Worm (Caenorhabditis elegans) whole organism, L1 larva: ENCODE results near the gene hlh-12.

ENCODE experiments used
- C04F5.9 ChIP-seq: sonication (generic microtip); optimal IDR thresholded peaks from 2 replicates; lab custom pipeline; 2016; ENCODE audit warnings: missing genetic modification characterization, missing compliant biosample characterization
- F16B12.6 ChIP-seq: fragments of 150-350 bp; optimal IDR thresholded peaks from 2 replicates; lab custom pipeline; 2014; ENCODE audit warnings: missing biosample characterization, missing genetic modification characterization
- aha-1 ChIP-seq: fragments of 150-350 bp; optimal IDR thresholded peaks from 2 replicates; lab custom pipeline; 2014; ENCODE audit warnings: missing biosample characterization, missing genetic modification characterization
- ceh-8 ChIP-seq: fragments of 200-800 bp; sonication (Bioruptor generic); optimal IDR thresholded peaks from 2 replicates; lab custom pipeline; 2018; ENCODE audit warnings: mild to moderate bottlenecking, missing genetic modification characterization, moderate library complexity, missing compliant biosample characterization
- ceh-82 ChIP-seq, 3 experiments: fragments of 150-350 bp in 1 of 3; sonication (generic microtip) in 2 of 3; optimal IDR thresholded peaks; 2 replicates each; lab custom pipeline; 2014 to 2017; ENCODE audit warnings: missing biosample characterization in 3 of 3, missing genetic modification characterization in 3 of 3
- ceh-88 ChIP-seq: fragments of 200-800 bp; sonication (Bioruptor generic); IDR thresholded peaks from 2 replicates; pipeline ENCODE4 v1.3.6; 2022; ENCODE audit warnings: missing genetic modification characterization, missing compliant biosample characterization
- ceh-90 ChIP-seq: sonication (generic microtip); optimal IDR thresholded peaks from 2 replicates; lab custom pipeline; 2016; ENCODE audit warnings: missing genetic modification characterization, missing compliant biosample characterization
- dsc-1 ChIP-seq: sonication (generic microtip); optimal IDR thresholded peaks from 2 replicates; lab custom pipeline; 2016; ENCODE audit warnings: mild to moderate bottlenecking, missing genetic modification characterization, missing compliant biosample characterization
- efl-1 ChIP-seq, 4 experiments: fragments of 150-350 bp; optimal IDR thresholded peaks in 3 of 4; peaks in 1 of 4; 1 replicate in 1 of 4; 2 replicates in 3 of 4; lab custom pipeline; 2014; ENCODE audit warnings: missing biosample characterization in 2 of 4, missing genetic modification characterization in 2 of 4, missing genetic modification reagents in 2 of 4
- egl-27 ChIP-seq, 2 experiments: fragments of 150-350 bp in 1 of 2; sonication (generic microtip); optimal IDR thresholded peaks; 3 replicates each; lab custom pipeline; 2017 to 2018; ENCODE audit warnings: missing biosample characterization in 2 of 2, missing genetic modification characterization in 2 of 2, missing genetic modification reagents in 2 of 2
- elt-2 ChIP-seq: sonication (generic microtip); optimal IDR thresholded peaks from 2 replicates; lab custom pipeline; 2016; ENCODE audit warnings: missing genetic modification characterization, mild to moderate bottlenecking, inconsistent platforms, missing compliant biosample characterization, missing genetic modification reagents
- ets-5 ChIP-seq: fragments of 200-800 bp; sonication (Bioruptor generic); IDR thresholded peaks from 2 replicates; pipeline ENCODE4 v1.3.6; 2022; ENCODE audit warnings: missing genetic modification characterization, missing compliant biosample characterization
- fos-1 ChIP-seq: fragments of 150-350 bp; optimal IDR thresholded peaks from 2 replicates; lab custom pipeline; 2014; ENCODE audit warnings: missing biosample characterization, missing genetic modification characterization
- hpl-2 ChIP-seq: fragments of 150-350 bp; optimal IDR thresholded peaks from 2 replicates; lab custom pipeline; 2014; ENCODE audit warnings: missing biosample characterization, missing genetic modification reagents, missing genetic modification characterization
- jun-1 ChIP-seq: fragments of 150-350 bp; optimal IDR thresholded peaks from 2 replicates; lab custom pipeline; 2014; ENCODE audit warnings: missing biosample characterization, missing genetic modification reagents, missing genetic modification characterization
- lin-13 ChIP-seq: fragments of 150-350 bp; optimal IDR thresholded peaks from 2 replicates; lab custom pipeline; 2014; ENCODE audit warnings: missing biosample characterization, missing genetic modification reagents, missing genetic modification characterization
- lin-14 ChIP-seq: fragments of 200-800 bp; sonication (Bioruptor generic); optimal IDR thresholded peaks from 2 replicates; lab custom pipeline; 2018; ENCODE audit warnings: mild to moderate bottlenecking, missing genetic modification characterization, moderate library complexity, missing compliant biosample characterization
- lin-15B ChIP-seq: fragments of 150-350 bp; sonication (generic microtip); optimal IDR thresholded peaks from 3 replicates; lab custom pipeline; 2014; ENCODE audit warnings: missing biosample characterization, missing genetic modification characterization
- lin-35 ChIP-seq, 2 experiments: fragments of 150-350 bp; optimal IDR thresholded peaks; 2 replicates each; lab custom pipeline; 2014; ENCODE audit warnings: missing biosample characterization in 2 of 2, missing genetic modification characterization in 2 of 2, missing genetic modification reagents in 2 of 2
- lin-39 ChIP-seq: fragments of 150-350 bp; optimal IDR thresholded peaks from 2 replicates; lab custom pipeline; 2014; ENCODE audit warnings: missing biosample characterization, missing genetic modification reagents, missing genetic modification characterization
- lir-3 ChIP-seq: sonication (generic microtip); optimal IDR thresholded peaks from 2 replicates; lab custom pipeline; 2016; ENCODE audit warnings: mild to moderate bottlenecking, missing genetic modification characterization, moderate library complexity, missing compliant biosample characterization; ENCODE audit not compliant: poor library complexity
- lsy-2 ChIP-seq, 2 experiments: fragments of 150-350 bp; optimal IDR thresholded peaks; 2 replicates each; lab custom pipeline; 2014; ENCODE audit warnings: missing biosample characterization in 2 of 2, missing genetic modification characterization in 2 of 2
- mdl-1 ChIP-seq, 2 experiments: fragments of 150-350 bp; optimal IDR thresholded peaks; 2 replicates each; lab custom pipeline; 2014 to 2017; ENCODE audit warnings: missing biosample characterization in 2 of 2, missing genetic modification characterization in 2 of 2, inconsistent platforms in 1 of 2
- nhr-11 ChIP-seq: fragments of 150-350 bp; optimal IDR thresholded peaks from 2 replicates; lab custom pipeline; 2014; ENCODE audit warnings: missing biosample characterization, missing genetic modification characterization
- nhr-19 ChIP-seq: fragments of 200-800 bp; sonication (Bioruptor generic); conservative IDR thresholded peaks from 2 replicates; pipeline ENCODE4 v1.3.6; 2022; ENCODE audit warnings: missing genetic modification characterization, missing compliant biosample characterization
- nhr-20 ChIP-seq: sonication (generic microtip); optimal IDR thresholded peaks from 2 replicates; lab custom pipeline; 2016; ENCODE audit warnings: mild to moderate bottlenecking, missing genetic modification characterization, missing compliant biosample characterization
- nhr-47 ChIP-seq: sonication (generic microtip); optimal IDR thresholded peaks from 2 replicates; lab custom pipeline; 2016; ENCODE audit warnings: mild to moderate bottlenecking, missing genetic modification characterization, moderate library complexity, missing compliant biosample characterization
- nhr-71 ChIP-seq: sonication (generic microtip); optimal IDR thresholded peaks from 2 replicates; lab custom pipeline; 2016; ENCODE audit warnings: mild to moderate bottlenecking, missing genetic modification characterization, moderate library complexity, missing compliant biosample characterization
- pag-3 ChIP-seq: sonication (generic microtip); optimal IDR thresholded peaks from 2 replicates; lab custom pipeline; 2017; ENCODE audit warnings: missing genetic modification characterization, mild to moderate bottlenecking, missing compliant biosample characterization, antibody characterized with exemption, borderline replicate concordance; ENCODE audit not compliant: insufficient read depth
- pqm-1 ChIP-seq: sonication (generic microtip); optimal IDR thresholded peaks from 3 replicates; lab custom pipeline; 2017; ENCODE audit warnings: missing biosample characterization, missing genetic modification characterization
- rnt-1 ChIP-seq: sonication (generic microtip); optimal IDR thresholded peaks from 2 replicates; lab custom pipeline; 2016; ENCODE audit warnings: mild to moderate bottlenecking, missing genetic modification characterization, moderate library complexity, missing compliant biosample characterization
- snu-23 ChIP-seq: sonication (generic microtip); optimal IDR thresholded peaks from 2 replicates; lab custom pipeline; 2016; ENCODE audit warnings: missing genetic modification characterization, missing compliant biosample characterization
- sox-4 ChIP-seq: sonication (generic microtip); optimal IDR thresholded peaks from 2 replicates; lab custom pipeline; 2016; ENCODE audit warnings: missing genetic modification characterization, missing compliant biosample characterization
- sptf-1 ChIP-seq: fragments of 150-350 bp; optimal IDR thresholded peaks from 2 replicates; lab custom pipeline; 2014; ENCODE audit warnings: missing biosample characterization, missing genetic modification characterization
- swsn-7 ChIP-seq: sonication (generic microtip); optimal IDR thresholded peaks from 2 replicates; lab custom pipeline; 2016; ENCODE audit warnings: missing genetic modification characterization, missing compliant biosample characterization
- zip-4 ChIP-seq: fragments of 200-800 bp; sonication (Bioruptor generic); optimal IDR thresholded peaks from 2 replicates; lab custom pipeline; 2018; ENCODE audit warnings: mild to moderate bottlenecking, missing genetic modification characterization, moderate library complexity, missing compliant biosample characterization
- ztf-4 ChIP-seq: fragments of 150-350 bp; optimal IDR thresholded peaks from 2 replicates; lab custom pipeline; 2014; ENCODE audit warnings: missing biosample characterization, missing genetic modification characterization

The hlh-12 gene

ce11 chrIV:8481308-8481707, 2.1 kb upstream of the hlh-12 start, which contains the start of gene spp-8:
Gene spp-8, plus strand, starts transcription at chrIV:8481664.
- TF ChIP-seq F16B12.6 (no peak), efl-1 (optimal IDR thresholded peaks at IDR 0.05; lab: Kevin White, UChicago) (no peak), efl-1 (GFP tag; optimal IDR thresholded peaks at IDR 0.05 in 1 of 2; lab: Kevin White, UChicago) (peak in 1 of 2 experiments; percentile 45), ceh-90 (tag; lab: Kevin White, UChicago) (no peak), nhr-20 (tag; lab: Kevin White, UChicago) (peak; percentile 48), elt-2 (peak; percentile 96), mdl-1 (tag; optimal IDR thresholded peaks at IDR 0.05; lab: Kevin White, UChicago) (peak in 1 of 2 experiments; percentile 25), ceh-88 (GFP tag; lab: Robert Waterston, UW) (no peak), aha-1 (tag; lab: Kevin White, UChicago) (no peak), lin-35 (GFP tag; optimal IDR thresholded peaks at IDR 0.05; lab: Kevin White, UChicago) (peak in 1 of 2 experiments; percentile 45), dsc-1 (tag; lab: Kevin White, UChicago) (no peak)

ce11 chrIV:8478516-8478915, 730 bp downstream of the hlh-12 start:
- TF ChIP-seq egl-27 (tag; optimal IDR thresholded peaks at IDR 0.05; lab: Kevin White, UChicago) (no peak), nhr-71 (peak; percentile 6)
- TF ChIP-seq, all 84 proteins: peak for 1

ce11 chrIV:8476880-8477279, 2.4 kb downstream of the hlh-12 start, which contains the start of gene spp-10:
Gene spp-10, plus strand, starts transcription at chrIV:8477180.
- TF ChIP-seq lin-13 (no peak), lin-15B (tag; lab: Kevin White, UChicago) (no peak), rnt-1 (peak; percentile 49), lir-3 (tag; lab: Kevin White, UChicago) (no peak), nhr-11 (tag; lab: Kevin White, UChicago) (no peak), fos-1 (no peak)

- TF ChIP-seq ceh-82 (tag; optimal IDR thresholded peaks at IDR 0.05; lab: Kevin White, UChicago), result no peak
- peak; percentile 26 for TF ChIP-seq lin-39 (tag; lab: Kevin White, UChicago)
- no peak for TF ChIP-seq ets-5 (GFP tag; lab: Robert Waterston, UW)
- peak; percentile 50 for TF ChIP-seq nhr-20 (tag; lab: Kevin White, UChicago)
- TF ChIP-seq swsn-7, result peak; percentile 15
- no peak for TF ChIP-seq ceh-90 (tag; lab: Kevin White, UChicago)
- no peak for TF ChIP-seq hpl-2
- TF ChIP-seq lin-13, result no peak
- TF ChIP-seq snu-23, result peak; percentile 36
- no peak for TF ChIP-seq egl-27 (tag; optimal IDR thresholded peaks at IDR 0.05; lab: Kevin White, UChicago)
- no peak for TF ChIP-seq ceh-8 (GFP tag; lab: Kevin White, UChicago)
- peak in 1 of 2 experiments; percentile 20 for TF ChIP-seq efl-1 (optimal IDR thresholded peaks at IDR 0.05; lab: Kevin White, UChicago)
- peak in 1 of 2 experiments; percentile 86 for TF ChIP-seq efl-1 (GFP tag; optimal IDR thresholded peaks at IDR 0.05 in 1 of 2; lab: Kevin White, UChicago)
- no peak for TF ChIP-seq sox-4
- no peak for TF ChIP-seq pqm-1 (tag; lab: Kevin White, UChicago)
- TF ChIP-seq mdl-1 (tag; optimal IDR thresholded peaks at IDR 0.05; lab: Kevin White, UChicago), result peak in 1 of 2 experiments; percentile 17
- TF ChIP-seq nhr-47 (tag; lab: Kevin White, UChicago), result no peak
- TF ChIP-seq ztf-4 (tag; lab: Kevin White, UChicago), result peak; percentile 61
- TF ChIP-seq sptf-1 (tag; lab: Kevin White, UChicago), result no peak
- TF ChIP-seq lin-14 (GFP tag; lab: Kevin White, UChicago), result peak; percentile 78
- peak; percentile 60 for TF ChIP-seq nhr-19 (GFP tag; lab: Robert Waterston, UW)
- TF ChIP-seq jun-1 (tag; lab: Kevin White, UChicago), result no peak
- TF ChIP-seq nhr-71, result peak; percentile 75
- no peak for TF ChIP-seq C04F5.9
- peak; percentile 20 to 34 for TF ChIP-seq lsy-2 (tag; optimal IDR thresholded peaks at IDR 0.05; lab: Kevin White, UChicago)
- TF ChIP-seq rnt-1, result peak; percentile 84
- no peak for TF ChIP-seq pag-3 (tag; lab: Kevin White, UChicago)
- TF ChIP-seq zip-4 (GFP tag; lab: Kevin White, UChicago), result no peak
- TF ChIP-seq dsc-1 (tag; lab: Kevin White, UChicago), result peak; percentile 12
Observed at ce11 chrIV:8476166-8476565, 3.1 kb downstream of the hlh-12 start.
